Worm (Caenorhabditis elegans) whole organism, L2 larva: ENCODE data around the gene C29G2.6.

ENCODE experiments used
- aly-2 ChIP-seq: fragments of 150-350 bp; optimal IDR thresholded peaks from 2 replicates; lab custom pipeline; 2014; ENCODE audit warnings: missing biosample characterization, missing genetic modification characterization
- ama-1 ChIP-seq: fragments of 150-350 bp; optimal IDR thresholded peaks from 2 replicates; lab custom pipeline; 2018; ENCODE audit warnings: inconsistent platforms
- elt-1 ChIP-seq: fragments of 150-350 bp; optimal IDR thresholded peaks from 2 replicates; lab custom pipeline; 2014; ENCODE audit warnings: missing biosample characterization, missing genetic modification characterization
- fos-1 ChIP-seq: fragments of 150-350 bp; optimal IDR thresholded peaks from 2 replicates; lab custom pipeline; 2014; ENCODE audit warnings: missing biosample characterization, missing genetic modification characterization
- nhr-11 ChIP-seq: fragments of 150-350 bp; optimal IDR thresholded peaks from 2 replicates; lab custom pipeline; 2014; ENCODE audit warnings: missing biosample characterization, missing genetic modification characterization
- nhr-77 ChIP-seq: fragments of 150-350 bp; optimal IDR thresholded peaks from 2 replicates; lab custom pipeline; 2014; ENCODE audit warnings: missing biosample characterization, missing genetic modification characterization
- skn-1 ChIP-seq: sonication (generic microtip); optimal IDR thresholded peaks from 2 replicates; lab custom pipeline; 2017; ENCODE audit warnings: missing biosample characterization, missing genetic modification characterization
- unc-39 ChIP-seq: fragments of 150-350 bp; optimal IDR thresholded peaks from 2 replicates; lab custom pipeline; 2014; ENCODE audit warnings: missing biosample characterization, missing genetic modification characterization
- zag-1 ChIP-seq: fragments of 150-350 bp; optimal IDR thresholded peaks from 2 replicates; lab custom pipeline; 2014; ENCODE audit warnings: missing biosample characterization, missing genetic modification characterization

ce11 chrV:2592173-2592676 is 6.5 kb upstream of the C29G2.6 start, which contains the start of gene irg-3:
- TF ChIP-seq nhr-11 (no peak), zag-1 (tag; lab: Kevin White, UChicago) (no peak), skn-1 (tag; lab: Kevin White, UChicago) (no peak), ama-1 (lab: Kevin White, UChicago) (no peak), nhr-77 (tag; lab: Kevin White, UChicago) (no peak), aly-2 (tag; lab: Kevin White, UChicago) (no peak), fos-1 (tag; lab: Kevin White, UChicago) (peak; percentile 53), unc-39 (tag; lab: Kevin White, UChicago) (no peak), elt-1 (no peak)
